Fruit fly (Drosophila melanogaster) whole organism, pupa: ENCODE results near the gene Rok.

Source experiments
- CG10348 ChIP-seq: fragments of 200-800 bp; sonication (Bioruptor generic); IDR thresholded peaks from 2 replicates; pipeline ENCODE4 v1.3.6; 2022; ENCODE audit warnings: missing biosample characterization, missing genetic modification characterization
- CG12605 ChIP-seq: fragments of 200-800 bp; sonication (Bioruptor generic); IDR thresholded peaks from 2 replicates; pipeline ENCODE4 v1.3.6; 2022; ENCODE audit warnings: missing biosample characterization, missing genetic modification characterization
- CG13204 ChIP-seq: fragments of 200-800 bp; sonication (Bioruptor generic); optimal IDR thresholded peaks from 2 replicates; lab custom pipeline; 2018; ENCODE audit warnings: missing biosample characterization, mild to moderate bottlenecking, missing genetic modification characterization, moderate library complexity
- CG14655 ChIP-seq: fragments of 200-800 bp; sonication (Bioruptor generic); optimal IDR thresholded peaks from 3 replicates; lab custom pipeline; 2017; ENCODE audit warnings: mild to moderate bottlenecking, missing biosample characterization, missing genetic modification reagents, missing genetic modification characterization
- CG15710 ChIP-seq: fragments of 200-800 bp; sonication (Bioruptor generic); optimal IDR thresholded peaks from 2 replicates; lab custom pipeline; 2018; ENCODE audit warnings: missing biosample characterization, mild to moderate bottlenecking, missing genetic modification characterization, moderate library complexity
- CG17806 ChIP-seq: fragments of 200-800 bp; sonication (Bioruptor generic); optimal IDR thresholded peaks from 2 replicates; lab custom pipeline; 2018; ENCODE audit warnings: missing biosample characterization, mild to moderate bottlenecking, missing genetic modification characterization, moderate library complexity
- CG32121 ChIP-seq: fragments of 200-800 bp; sonication (Bioruptor generic); IDR thresholded peaks from 2 replicates; pipeline ENCODE4 v1.3.6; 2022; ENCODE audit warnings: missing biosample characterization, missing genetic modification characterization
- CG34367 ChIP-seq: fragments of 200-800 bp; sonication (Bioruptor generic); optimal IDR thresholded peaks from 2 replicates; lab custom pipeline; 2018; ENCODE audit warnings: missing biosample characterization, mild to moderate bottlenecking, missing genetic modification characterization
- CG4496 ChIP-seq: fragments of 200-800 bp; sonication (Bioruptor generic); IDR thresholded peaks from 3 replicates; pipeline ENCODE4 v1.3.6; 2022; ENCODE audit warnings: missing biosample characterization, missing genetic modification characterization
- CG8159 ChIP-seq: fragments of 200-800 bp; sonication (Bioruptor generic); optimal IDR thresholded peaks from 3 replicates; lab custom pipeline; 2018; ENCODE audit warnings: missing biosample characterization, mild to moderate bottlenecking, missing genetic modification characterization, moderate library complexity
- CG8301 ChIP-seq: fragments of 200-800 bp; sonication (Bioruptor generic); optimal IDR thresholded peaks from 2 replicates; lab custom pipeline; 2018; ENCODE audit warnings: missing biosample characterization, mild to moderate bottlenecking, missing genetic modification characterization
- CG9948 ChIP-seq: fragments of 200-800 bp; sonication (Bioruptor generic); optimal IDR thresholded peaks from 2 replicates; lab custom pipeline; 2018; ENCODE audit warnings: missing biosample characterization, mild to moderate bottlenecking, missing genetic modification characterization, moderate library complexity
- D1 ChIP-seq: fragments of 200-800 bp; sonication (Bioruptor generic); optimal IDR thresholded peaks from 2 replicates; lab custom pipeline; 2018; ENCODE audit warnings: missing biosample characterization, mild to moderate bottlenecking, missing genetic modification characterization, moderate library complexity
- EcR ChIP-seq: fragments of 200-800 bp; sonication (Bioruptor generic); optimal IDR thresholded peaks from 3 replicates; lab custom pipeline; 2019; ENCODE audit warnings: missing biosample characterization, missing genetic modification characterization, mild to moderate bottlenecking, moderate library complexity, missing genetic modification reagents
- Ets98B ChIP-seq: fragments of 200-800 bp; sonication (Bioruptor generic); IDR thresholded peaks from 2 replicates; pipeline ENCODE4 v1.3.6; 2022; ENCODE audit warnings: missing biosample characterization, missing genetic modification characterization
- Pif1A ChIP-seq: fragments of 200-800 bp; sonication (Bioruptor generic); optimal IDR thresholded peaks from 3 replicates; lab custom pipeline; 2016; ENCODE audit warnings: missing biosample characterization, missing genetic modification characterization
- Pif1B ChIP-seq: fragments of 200-800 bp; sonication (Bioruptor generic); optimal IDR thresholded peaks from 3 replicates; lab custom pipeline; 2016; ENCODE audit warnings: missing biosample characterization, missing genetic modification characterization
- Snoo ChIP-seq: fragments of 200-800 bp; sonication (Bioruptor generic); optimal IDR thresholded peaks from 3 replicates; lab custom pipeline; 2017; ENCODE audit warnings: missing biosample characterization, mild to moderate bottlenecking, missing genetic modification characterization, inconsistent platforms
- fd96Ca ChIP-seq: fragments of 200-800 bp; sonication (Bioruptor generic); IDR thresholded peaks from 3 replicates; pipeline ENCODE4 v1.3.6; 2022; ENCODE audit warnings: missing biosample characterization, missing genetic modification characterization
- gl ChIP-seq: fragments of 200-800 bp; sonication (Bioruptor generic); optimal IDR thresholded peaks from 2 replicates; lab custom pipeline; 2018; ENCODE audit warnings: missing biosample characterization, mild to moderate bottlenecking, missing genetic modification characterization
- rn ChIP-seq: fragments of 200-800 bp; sonication (Bioruptor generic); IDR thresholded peaks from 2 replicates; pipeline ENCODE4 v1.3.6; 2022; ENCODE audit warnings: missing biosample characterization, missing genetic modification characterization

The Rok gene

DNA sequence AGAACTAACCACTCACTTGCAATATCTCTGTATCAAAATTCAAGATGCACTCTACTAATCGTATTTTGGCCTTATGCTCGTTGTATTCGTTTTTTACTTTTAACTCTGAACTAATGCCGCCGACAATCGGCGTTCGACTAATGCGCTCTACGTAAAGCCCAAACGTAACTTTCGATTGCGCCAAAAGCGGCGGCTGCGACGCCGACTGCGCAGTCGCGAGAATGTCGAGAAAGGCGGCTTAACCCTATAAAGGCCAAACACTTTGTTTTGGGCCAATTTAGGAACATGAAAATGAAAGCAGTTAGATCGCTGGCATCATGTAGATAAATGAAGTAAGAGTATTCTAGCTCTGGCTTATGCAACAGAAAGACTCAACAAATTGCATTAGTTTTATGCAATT lies 35.7 kb upstream of the Rok start:
- TF ChIP-seq CG34367 (tag; lab: Kevin White, UChicago) (no peak), Snoo (tag; lab: Kevin White, UChicago) (no peak), Pif1B (no peak), CG9948 (tag; lab: Kevin White, UChicago) (no peak)

- TF ChIP-seq gl (tag; lab: Kevin White, UChicago): no peak
- TF ChIP-seq CG14655 (GFP tag; lab: Kevin White, UChicago): peak; percentile 7
- TF ChIP-seq CG34367 (tag; lab: Kevin White, UChicago): no peak
- TF ChIP-seq rn (GFP tag; lab: Robert Waterston, UW): no peak
- no peak for TF ChIP-seq CG10348 (GFP tag; lab: Robert Waterston, UW)
- no peak for TF ChIP-seq CG32121 (GFP tag; lab: Robert Waterston, UW)
- TF ChIP-seq CG4496 (GFP tag; lab: Robert Waterston, UW): peak; percentile 49; the same call in 1 of the 3 replicates
- no peak for TF ChIP-seq CG8159 (tag; lab: Kevin White, UChicago)
- no peak for TF ChIP-seq Snoo (tag; lab: Kevin White, UChicago)
- no peak for TF ChIP-seq D1
- TF ChIP-seq Ets98B (GFP tag; lab: Robert Waterston, UW): no peak
- peak; percentile 75 for TF ChIP-seq CG13204 (GFP tag; lab: Kevin White, UChicago)
- TF ChIP-seq, all 21 proteins: peak for 3
These were observed 33.7 kb upstream of the Rok start for dm6 chrX:16670691-16671481.

DNA sequence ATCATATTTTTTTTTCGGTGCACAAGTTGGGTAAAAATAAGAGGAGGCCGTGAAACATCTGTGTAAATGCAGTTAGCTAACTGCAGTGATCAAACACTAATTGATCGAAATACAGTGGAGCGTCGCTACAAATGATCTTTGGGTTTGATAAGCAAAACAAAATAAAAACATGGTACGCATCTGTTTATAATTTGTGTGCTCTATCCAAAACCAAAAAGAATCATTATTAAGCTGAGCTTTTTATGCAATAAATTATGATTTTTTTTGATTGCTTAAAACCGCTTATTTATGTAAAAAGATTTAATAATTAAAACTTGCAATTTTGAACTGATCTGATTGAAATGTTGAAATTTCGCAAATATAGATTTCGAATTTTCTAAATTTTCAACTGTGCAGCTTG lies 33.0 kb upstream of the Rok start:
- TF ChIP-seq Pif1B (no peak), Pif1A (peak; percentile 5)

dm6 chrX:16669849-16670248 lies 32.6 kb upstream of the Rok start:
- TF ChIP-seq CG12605 (no peak), CG4496 (GFP tag; lab: Robert Waterston, UW) (0 out of 3 replicates have a peak, but pooled peaks have one; percentile 49)

dm6 chrX:16664405-16665064 lies 27.3 kb upstream of the Rok start, which contains the start of gene CG15865:
TSS of gene CG15865 (minus strand) at chrX:16664455.
- peak; percentile 17 for TF ChIP-seq CG15710 (tag; lab: Kevin White, UChicago)
- no peak for TF ChIP-seq EcR
- TF ChIP-seq CG8159 (tag; lab: Kevin White, UChicago): peak; percentile 7
- TF ChIP-seq CG10348 (GFP tag; lab: Robert Waterston, UW): no peak
- TF ChIP-seq, all 21 proteins: peak for 2

DNA sequence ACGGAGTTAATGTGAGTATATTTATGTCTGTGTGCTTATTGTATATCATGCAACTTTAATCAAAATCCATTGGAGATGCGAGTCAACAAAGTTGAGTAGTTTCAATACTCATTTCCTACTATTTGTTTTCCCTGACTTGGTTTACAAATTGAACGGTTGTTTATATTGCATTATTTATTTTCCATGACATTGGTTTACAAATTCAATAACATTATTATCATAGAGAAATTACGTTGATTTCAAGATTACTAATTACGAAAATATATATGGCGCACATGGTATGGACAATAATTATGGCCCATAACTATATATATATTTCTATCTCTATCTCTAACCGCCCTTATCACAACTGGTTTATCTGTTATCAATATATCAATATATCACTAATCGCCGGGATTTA lies 23.4 kb upstream of the Rok start:
- TF ChIP-seq Pif1A (no peak), CG32121 (GFP tag; lab: Robert Waterston, UW) (no peak), D1 (no peak), CG13204 (GFP tag; lab: Kevin White, UChicago) (no peak), EcR (no peak), rn (GFP tag; lab: Robert Waterston, UW) (no peak), CG14655 (GFP tag; lab: Kevin White, UChicago) (no peak), gl (tag; lab: Kevin White, UChicago) (no peak), CG9948 (tag; lab: Kevin White, UChicago) (no peak)

DNA sequence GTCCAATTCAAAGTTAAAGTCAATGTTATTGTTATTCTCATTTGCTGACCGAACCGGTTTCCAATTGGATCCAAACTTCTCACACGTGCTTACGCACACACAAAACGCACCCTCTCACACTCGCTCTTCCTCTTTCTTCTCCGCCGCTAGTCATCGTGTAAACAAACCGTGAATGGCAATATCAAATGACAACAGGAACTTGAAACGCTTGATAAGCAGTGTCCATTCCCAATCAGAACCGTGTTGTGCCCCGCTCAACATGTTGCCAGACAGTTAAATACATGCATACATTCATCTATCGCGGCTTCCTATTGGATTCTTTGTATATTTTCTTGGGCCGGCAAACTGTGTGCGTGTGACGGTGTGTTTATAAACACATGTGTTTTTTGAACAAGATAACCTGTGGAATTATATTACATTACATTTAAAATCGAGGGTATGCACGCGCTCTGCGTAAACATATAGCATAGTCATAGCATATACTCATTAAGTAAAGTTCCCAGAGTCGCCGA lies 18.6 kb upstream of the Rok start:
- TF ChIP-seq CG9948 (tag; lab: Kevin White, UChicago) (no peak), rn (GFP tag; lab: Robert Waterston, UW) (no peak), CG8301 (tag; lab: Kevin White, UChicago) (no peak), CG13204 (GFP tag; lab: Kevin White, UChicago) (peak; percentile 90), CG32121 (GFP tag; lab: Robert Waterston, UW) (no peak), CG34367 (tag; lab: Kevin White, UChicago) (no peak), CG8159 (tag; lab: Kevin White, UChicago) (no peak), Snoo (tag; lab: Kevin White, UChicago) (peak; percentile 27), CG17806 (tag; lab: Kevin White, UChicago) (no peak), D1 (no peak), CG15710 (tag; lab: Kevin White, UChicago) (no peak), CG10348 (GFP tag; lab: Robert Waterston, UW) (no peak), gl (tag; lab: Kevin White, UChicago) (no peak), CG12605 (no peak), fd96Ca (GFP tag; lab: Robert Waterston, UW) (no peak), Pif1B (no peak), CG4496 (GFP tag; lab: Robert Waterston, UW) (no peak), EcR (peak; percentile 34), Ets98B (GFP tag; lab: Robert Waterston, UW) (0 out of 2 replicates have a peak, but pooled peaks have one; percentile 16), Pif1A (no peak), CG14655 (GFP tag; lab: Kevin White, UChicago) (no peak)
